Worm (Caenorhabditis elegans) whole organism, L2 larva: ENCODE data around the gene C45B11.5.

Experiments used
- F13H6.1 ChIP-seq: sonication (generic microtip); optimal IDR thresholded peaks from 2 replicates; lab custom pipeline; 2016; ENCODE audit warnings: missing genetic modification characterization, missing compliant biosample characterization
- ZK546.5 ChIP-seq: sonication (generic microtip); optimal IDR thresholded peaks from 2 replicates; lab custom pipeline; 2017; ENCODE audit warnings: missing biosample characterization, missing genetic modification characterization
- alr-1 ChIP-seq: fragments of 150-350 bp; optimal IDR thresholded peaks from 2 replicates; lab custom pipeline; 2014; ENCODE audit warnings: missing biosample characterization, missing genetic modification characterization
- ama-1 ChIP-seq: fragments of 150-350 bp; optimal IDR thresholded peaks from 2 replicates; lab custom pipeline; 2018; ENCODE audit warnings: inconsistent platforms
- ceh-16 ChIP-seq: fragments of 150-350 bp; optimal IDR thresholded peaks from 2 replicates; lab custom pipeline; 2014; ENCODE audit warnings: missing biosample characterization, missing genetic modification characterization
- ceh-82 ChIP-seq: fragments of 150-350 bp; optimal IDR thresholded peaks from 2 replicates; lab custom pipeline; 2014; ENCODE audit warnings: missing biosample characterization, missing genetic modification characterization
- dmd-4 ChIP-seq: sonication (generic microtip); optimal IDR thresholded peaks from 2 replicates; lab custom pipeline; 2017; ENCODE audit warnings: missing biosample characterization, missing genetic modification characterization
- egl-27 ChIP-seq: sonication (generic microtip); optimal IDR thresholded peaks from 3 replicates; lab custom pipeline; 2017; ENCODE audit warnings: missing biosample characterization, missing genetic modification reagents, missing genetic modification characterization
- elt-1 ChIP-seq: fragments of 150-350 bp; optimal IDR thresholded peaks from 2 replicates; lab custom pipeline; 2014; ENCODE audit warnings: missing biosample characterization, missing genetic modification characterization
- elt-3 ChIP-seq: sonication (generic microtip); optimal IDR thresholded peaks from 2 replicates; lab custom pipeline; 2017; ENCODE audit warnings: missing biosample characterization, missing genetic modification characterization
- fos-1 ChIP-seq: fragments of 150-350 bp; optimal IDR thresholded peaks from 2 replicates; lab custom pipeline; 2014; ENCODE audit warnings: missing biosample characterization, missing genetic modification characterization
- gmeb-1 ChIP-seq: fragments of 150-350 bp; optimal IDR thresholded peaks from 2 replicates; lab custom pipeline; 2014; ENCODE audit warnings: missing biosample characterization, missing genetic modification characterization
- lin-11 ChIP-seq: fragments of 150-350 bp; sonication (generic microtip); optimal IDR thresholded peaks from 2 replicates; lab custom pipeline; 2014; ENCODE audit warnings: missing biosample characterization, missing genetic modification characterization, inconsistent platforms, mixed read lengths
- lin-13 ChIP-seq: fragments of 150-350 bp; optimal IDR thresholded peaks from 2 replicates; lab custom pipeline; 2014; ENCODE audit warnings: missing biosample characterization, missing genetic modification reagents, missing genetic modification characterization
- lin-39 ChIP-seq: fragments of 150-350 bp; optimal IDR thresholded peaks from 2 replicates; lab custom pipeline; 2014; ENCODE audit warnings: missing biosample characterization, missing genetic modification reagents, missing genetic modification characterization
- lsy-2 ChIP-seq, 2 experiments: fragments of 150-350 bp in 1 of 2; sonication (generic microtip) in 1 of 2; optimal IDR thresholded peaks; 2 replicates each; lab custom pipeline; 2014 to 2017; ENCODE audit warnings: missing biosample characterization in 2 of 2, missing genetic modification characterization in 2 of 2
- mab-5 ChIP-seq: fragments of 150-350 bp; optimal IDR thresholded peaks from 2 replicates; lab custom pipeline; 2014; ENCODE audit warnings: missing biosample characterization, missing genetic modification characterization
- mbf-1 ChIP-seq: sonication (generic microtip); optimal IDR thresholded peaks from 2 replicates; lab custom pipeline; 2017; ENCODE audit warnings: missing biosample characterization, missing genetic modification characterization
- mdl-1 ChIP-seq, 2 experiments: fragments of 150-350 bp in 1 of 2; sonication (generic microtip) in 1 of 2; optimal IDR thresholded peaks; 2 replicates each; lab custom pipeline; 2017; ENCODE audit warnings: missing biosample characterization in 2 of 2, missing genetic modification characterization in 2 of 2
- nhr-10 ChIP-seq: sonication (generic microtip); optimal IDR thresholded peaks from 2 replicates; lab custom pipeline; 2017; ENCODE audit warnings: missing biosample characterization, missing genetic modification characterization
- nhr-11 ChIP-seq: fragments of 150-350 bp; optimal IDR thresholded peaks from 2 replicates; lab custom pipeline; 2014; ENCODE audit warnings: missing biosample characterization, missing genetic modification characterization
- nhr-12 ChIP-seq: fragments of 150-350 bp; optimal IDR thresholded peaks from 2 replicates; lab custom pipeline; 2014; ENCODE audit warnings: missing biosample characterization, missing genetic modification characterization
- nhr-129 ChIP-seq: fragments of 150-350 bp; optimal IDR thresholded peaks from 2 replicates; lab custom pipeline; 2014; ENCODE audit warnings: missing biosample characterization, missing genetic modification characterization
- nhr-21 ChIP-seq: fragments of 150-350 bp; optimal IDR thresholded peaks from 2 replicates; lab custom pipeline; 2014; ENCODE audit warnings: missing biosample characterization, missing genetic modification characterization
- nhr-23 ChIP-seq: fragments of 150-350 bp; optimal IDR thresholded peaks from 2 replicates; lab custom pipeline; 2014; ENCODE audit warnings: missing biosample characterization, missing genetic modification reagents, missing genetic modification characterization
- nhr-237 ChIP-seq: fragments of 150-350 bp; optimal IDR thresholded peaks from 2 replicates; lab custom pipeline; 2014; ENCODE audit warnings: missing biosample characterization, missing genetic modification characterization
- nhr-25 ChIP-seq: fragments of 150-350 bp; sonication (generic microtip); optimal IDR thresholded peaks from 3 replicates; lab custom pipeline; 2014; ENCODE audit warnings: missing biosample characterization, missing genetic modification characterization
- nhr-77 ChIP-seq: fragments of 150-350 bp; optimal IDR thresholded peaks from 2 replicates; lab custom pipeline; 2014; ENCODE audit warnings: missing biosample characterization, missing genetic modification characterization
- peb-1 ChIP-seq: fragments of 150-350 bp; optimal IDR thresholded peaks from 2 replicates; lab custom pipeline; 2014; ENCODE audit warnings: missing biosample characterization, missing genetic modification characterization
- sem-4 ChIP-seq: fragments of 150-350 bp; optimal IDR thresholded peaks from 2 replicates; lab custom pipeline; 2014; ENCODE audit warnings: missing biosample characterization, missing genetic modification reagents, missing genetic modification characterization
- sma-3 ChIP-seq: sonication (generic microtip); optimal IDR thresholded peaks from 2 replicates; lab custom pipeline; 2016; ENCODE audit warnings: missing genetic modification reagents, missing genetic modification characterization, missing compliant biosample characterization
- sma-9 ChIP-seq, 2 experiments: fragments of 150-350 bp in 1 of 2; sonication (generic microtip) in 1 of 2; optimal IDR thresholded peaks; 2 replicates each; lab custom pipeline; 2014 to 2016; ENCODE audit warnings: missing genetic modification characterization in 2 of 2, mild to moderate bottlenecking in 1 of 2, missing biosample characterization in 1 of 2, missing compliant biosample characterization in 1 of 2, missing genetic modification reagents in 1 of 2, moderate library complexity in 1 of 2
- snpc-4 ChIP-seq: fragments of 150-350 bp; optimal IDR thresholded peaks from 2 replicates; lab custom pipeline; 2014; ENCODE audit warnings: missing biosample characterization, missing genetic modification characterization
- unc-55 ChIP-seq: fragments of 150-350 bp; sonication (generic microtip); optimal IDR thresholded peaks from 3 replicates; lab custom pipeline; 2014; ENCODE audit warnings: missing biosample characterization, missing genetic modification reagents, missing genetic modification characterization
- unc-62 ChIP-seq: fragments of 150-350 bp; optimal IDR thresholded peaks from 2 replicates; lab custom pipeline; 2014; ENCODE audit warnings: missing biosample characterization, missing genetic modification reagents, missing genetic modification characterization
- ztf-1 ChIP-seq: fragments of 200-800 bp; sonication (Bioruptor generic); conservative IDR thresholded peaks from 2 replicates; pipeline ENCODE4 v1.3.6; 2022; ENCODE audit warnings: missing genetic modification characterization, missing compliant biosample characterization

C45B11.5 gene

DNA sequence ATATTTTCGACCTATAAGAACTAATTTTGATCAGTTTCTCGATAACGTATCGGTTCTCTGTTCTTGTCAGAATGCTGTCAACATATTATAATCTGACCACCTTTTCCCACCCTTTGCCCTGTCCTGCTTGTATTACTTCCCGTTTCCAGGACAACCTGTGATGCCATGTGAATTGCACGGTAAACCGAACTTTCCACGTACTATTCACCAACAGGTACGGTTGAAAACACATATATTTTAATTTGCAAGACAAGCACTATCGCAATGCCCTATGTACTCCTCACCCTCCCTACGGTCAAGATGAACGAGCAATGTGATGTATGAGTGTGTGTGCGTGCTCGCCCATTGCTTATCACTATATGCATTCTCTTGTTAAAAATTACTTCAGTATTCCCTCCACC is 32.5 kb upstream of the C45B11.5 start:
- TF ChIP-seq lin-39 (no peak), nhr-77 (tag; lab: Kevin White, UChicago) (no peak), sma-9 (GFP tag; optimal IDR thresholded peaks at IDR 0.05; lab: Kevin White, UChicago) (peak; percentile 32), sma-9 (tag; optimal IDR thresholded peaks at IDR 0.05; lab: Kevin White, UChicago) (no peak), fos-1 (tag; lab: Kevin White, UChicago) (peak; percentile 65)

DNA sequence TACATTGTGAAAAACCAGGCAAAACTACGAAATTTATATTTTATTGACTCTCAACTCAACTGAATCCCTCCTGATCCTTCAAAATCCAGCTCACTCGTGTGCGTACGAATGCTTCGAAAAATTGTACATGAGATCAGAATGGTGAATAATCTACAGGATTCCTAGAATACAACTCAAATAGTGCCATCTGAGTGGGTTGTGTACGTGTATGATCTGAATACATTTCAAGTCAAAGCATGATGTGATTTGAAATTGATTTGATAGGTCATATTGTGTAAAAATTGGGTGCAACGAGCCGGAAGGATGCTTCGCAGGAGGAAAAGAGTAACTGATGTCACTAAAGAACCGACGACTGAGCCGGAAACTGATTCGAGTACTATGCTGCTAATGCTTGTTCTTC is 30.8 kb upstream of the C45B11.5 start:
- TF ChIP-seq fos-1 (tag; lab: Kevin White, UChicago) (no peak), nhr-21 (peak; percentile 32), unc-55 (GFP tag; lab: Kevin White, UChicago) (no peak), mbf-1 (tag; lab: Kevin White, UChicago) (no peak)

DNA sequence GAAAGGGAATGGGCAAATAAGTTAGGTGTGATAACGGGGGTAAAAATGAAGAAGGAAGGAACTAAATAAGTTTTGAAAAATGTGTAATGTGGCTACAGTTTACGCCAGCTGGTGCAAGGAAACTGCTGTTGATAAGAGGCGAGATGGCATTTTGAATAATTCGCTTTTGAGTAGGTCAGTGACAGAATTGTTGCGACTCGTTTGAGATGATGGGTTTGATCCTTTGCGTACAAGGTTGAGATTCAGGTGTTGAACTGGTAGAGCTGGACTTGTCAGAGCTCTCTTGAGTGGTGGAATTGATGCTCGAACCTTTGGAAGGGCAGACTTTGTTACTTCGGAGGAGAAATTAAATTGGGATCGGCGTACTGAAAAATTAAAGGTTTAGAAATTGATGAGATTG is 29.8 kb upstream of the C45B11.5 start:
- TF ChIP-seq snpc-4 (tag; lab: Kevin White, UChicago) (no peak), sem-4 (tag; lab: Kevin White, UChicago) (no peak), ceh-16 (tag; lab: Kevin White, UChicago) (no peak), mab-5 (tag; lab: Kevin White, UChicago) (no peak), lin-39 (no peak), unc-62 (GFP tag; lab: Kevin White, UChicago) (no peak), dmd-4 (tag; lab: Kevin White, UChicago) (no peak), nhr-129 (no peak), fos-1 (tag; lab: Kevin White, UChicago) (no peak), gmeb-1 (tag; lab: Kevin White, UChicago) (no peak), nhr-237 (no peak)
- TF ChIP-seq, all 48 proteins: peak for 0

DNA sequence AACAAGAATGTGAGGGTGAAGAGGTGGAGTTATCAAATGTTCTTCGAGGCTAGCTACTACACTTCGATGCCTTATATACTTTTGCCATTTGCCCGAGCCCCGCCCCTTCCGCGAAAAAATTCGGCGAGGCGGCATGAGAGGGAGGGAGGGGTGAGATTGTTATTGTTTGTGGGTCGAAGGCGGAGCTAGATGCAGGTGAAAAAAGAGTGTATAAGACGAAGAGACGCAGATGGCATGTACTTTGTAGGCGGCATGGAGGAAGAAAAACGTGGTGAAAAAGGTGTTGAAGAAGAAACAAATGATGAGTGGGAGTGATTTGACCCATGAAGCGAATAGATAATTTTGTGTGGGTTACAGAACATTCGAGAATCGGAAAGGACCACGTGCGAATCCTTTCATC is 29.2 kb upstream of the C45B11.5 start, which contains the start of gene C13G3.1:
Gene C13G3.1, minus strand, starts transcription at position 47 of the 400 bp plus-strand sequence.
- TF ChIP-seq mab-5 (tag; lab: Kevin White, UChicago) (no peak), dmd-4 (tag; lab: Kevin White, UChicago) (no peak), ZK546.5 (tag; lab: Kevin White, UChicago) (no peak), unc-62 (GFP tag; lab: Kevin White, UChicago) (no peak), nhr-25 (tag; lab: Kevin White, UChicago) (no peak), nhr-12 (no peak), sma-3 (no peak)

DNA sequence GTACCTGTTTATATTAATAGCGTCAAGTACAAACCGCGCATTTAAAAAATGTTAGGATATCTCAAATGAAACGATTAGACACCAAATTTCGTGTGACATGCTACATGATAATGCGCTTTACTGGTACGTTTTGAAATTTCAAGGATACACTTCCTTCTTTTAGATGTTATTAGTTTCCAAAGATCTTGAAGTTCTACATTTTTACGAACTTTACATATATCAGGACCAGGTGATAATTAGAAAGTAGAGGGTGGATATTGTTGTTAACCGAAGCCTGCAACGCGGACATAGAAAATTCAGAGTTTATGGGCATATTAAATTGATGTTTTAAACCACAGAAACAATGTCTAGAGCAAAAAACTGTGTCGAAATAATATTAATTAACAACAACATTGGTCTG is 28.4 kb upstream of the C45B11.5 start:
- TF ChIP-seq peb-1 (tag; lab: Kevin White, UChicago) (no peak), ztf-1 (GFP tag; lab: Robert Waterston, UW) (no peak), lin-11 (tag; lab: Kevin White, UChicago) (no peak), nhr-10 (tag; lab: Kevin White, UChicago) (no peak), nhr-237 (no peak), nhr-25 (tag; lab: Kevin White, UChicago) (no peak), F13H6.1 (tag; lab: Kevin White, UChicago) (no peak), ceh-82 (tag; lab: Kevin White, UChicago) (no peak), fos-1 (tag; lab: Kevin White, UChicago) (no peak), dmd-4 (tag; lab: Kevin White, UChicago) (no peak), alr-1 (tag; lab: Kevin White, UChicago) (no peak), ZK546.5 (tag; lab: Kevin White, UChicago) (no peak), nhr-23 (no peak), elt-1 (tag; lab: Kevin White, UChicago) (no peak), lin-13 (GFP tag; lab: Kevin White, UChicago) (no peak), gmeb-1 (tag; lab: Kevin White, UChicago) (no peak), nhr-11 (tag; lab: Kevin White, UChicago) (no peak), snpc-4 (tag; lab: Kevin White, UChicago) (no peak)
- TF ChIP-seq, all 48 proteins: peak for 0

DNA sequence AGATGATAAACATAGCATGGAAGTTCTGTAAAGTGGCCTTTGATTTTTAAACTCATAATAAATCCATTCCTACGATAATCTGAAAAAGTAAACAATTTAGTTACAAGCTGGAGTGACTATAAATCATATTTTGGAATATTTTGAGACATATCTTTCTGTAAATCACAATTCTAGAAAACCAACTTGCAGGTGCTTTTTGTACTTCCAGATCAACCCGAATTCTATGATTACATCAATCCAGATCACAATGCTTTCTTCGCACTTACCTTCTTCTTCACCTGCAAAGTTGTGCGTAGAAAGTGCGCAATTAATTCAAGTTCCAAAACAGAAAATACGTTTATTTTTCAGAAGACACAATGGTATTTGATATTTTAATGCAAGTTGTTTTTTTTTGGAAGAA is 26.8 kb upstream of the C45B11.5 start:
- TF ChIP-seq ama-1 (lab: Kevin White, UChicago) (no peak), egl-27 (tag; lab: Kevin White, UChicago) (no peak), dmd-4 (tag; lab: Kevin White, UChicago) (no peak), nhr-25 (tag; lab: Kevin White, UChicago) (no peak), elt-3 (tag; lab: Kevin White, UChicago) (no peak), sma-3 (no peak), gmeb-1 (tag; lab: Kevin White, UChicago) (no peak), lin-39 (no peak), lin-11 (tag; lab: Kevin White, UChicago) (no peak), mdl-1 (tag; optimal IDR thresholded peaks at IDR 0.05; lab: Kevin White, UChicago) (no peak), lsy-2 (tag; optimal IDR thresholded peaks at IDR 0.05; lab: Kevin White, UChicago) (no peak)
